Worm (Caenorhabditis elegans): ENCODE data around the gene zipt-7.1.

DNA sequence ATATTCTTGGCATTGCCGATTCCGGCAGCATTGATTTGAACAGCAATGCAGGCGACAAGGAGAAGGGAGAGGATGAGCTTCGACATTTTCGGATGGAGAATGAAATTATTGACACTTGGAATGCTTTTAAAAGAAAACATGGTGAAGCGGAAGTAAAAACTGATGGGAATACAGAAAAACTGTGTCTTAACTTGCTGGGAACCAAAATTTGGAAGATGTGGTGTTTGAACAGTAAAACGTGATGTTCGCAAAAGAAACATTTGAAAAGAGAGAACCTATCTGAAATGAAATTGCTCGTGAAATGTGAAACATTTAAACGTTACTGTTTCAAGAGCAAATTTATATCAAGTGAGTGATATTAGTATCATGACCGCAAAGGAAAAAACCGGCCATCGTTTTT is 23.2 kb downstream of the zipt-7.1 start, which contains the start of gene F26D10.13:
- TF ChIP-seq ama-1 (optimal IDR thresholded peaks at IDR 0.05) (no peak), snpc-4 (tag; optimal IDR thresholded peaks at IDR 0.05) (no peak), Y116A8C.19 (tag; optimal IDR thresholded peaks at IDR 0.05; ENCODE audit: borderline replicate concordance) (no peak), lin-35 (GFP tag; optimal IDR thresholded peaks at IDR 0.05) (no peak)
